Fruit fly (Drosophila melanogaster) S2 (cell line): ENCODE results near the gene Mvd.

Source experiments
- CG8478 ChIP-seq: fragments of >200 bp; optimal IDR thresholded peaks from 2 replicates; lab custom pipeline; 2018
- CTCF ChIP-seq, 2 experiments: fragments of >200 bp; optimal IDR thresholded peaks; 2 replicates each; lab custom pipeline; 2018

- TF ChIP-seq CTCF (optimal IDR thresholded peaks at IDR 0.05; lab: Kevin White, UChicago) (peak in 1 of 2 experiments; percentile 17), CG8478 (lab: Kevin White, UChicago) (no peak)
Observed at dm6 chrX:15709984-15710750, 38.8 kb upstream of the Mvd start, which contains the start of the genes CG9281 and CG15601.
